Fruit fly (Drosophila melanogaster) whole organism, embryonic: ENCODE measurements around the gene Cyp1.
A peak's percentile ranks its signal among the peaks of the same experiment; 100 is the strongest.

Experiments
- Abd-B ChIP-seq: fragments of 200-800 bp; sonication (Bioruptor generic); optimal IDR thresholded peaks from 2 replicates; lab custom pipeline; 2018; ENCODE audit warnings: missing biosample characterization, mild to moderate bottlenecking, missing genetic modification characterization, moderate library complexity
- Asciz ChIP-seq: fragments of 200-800 bp; sonication (Bioruptor generic); optimal IDR thresholded peaks from 2 replicates; lab custom pipeline; 2017; ENCODE audit warnings: missing biosample characterization, mild to moderate bottlenecking, missing genetic modification characterization, missing genetic modification reagents
- Bgb ChIP-seq: fragments of 200-800 bp; sonication (Bioruptor generic); IDR thresholded peaks from 2 replicates; pipeline ENCODE4 v1.3.6; 2022; ENCODE audit warnings: missing biosample characterization, missing genetic modification characterization; ENCODE audit not compliant: partially characterized antibody
- BtbVII ChIP-seq: fragments of 200-800 bp; sonication (Bioruptor generic); optimal IDR thresholded peaks from 3 replicates; lab custom pipeline; 2017; ENCODE audit warnings: missing biosample characterization, mild to moderate bottlenecking, missing genetic modification characterization
- CG10267 ChIP-seq: fragments of 200-800 bp; sonication (Bioruptor generic); optimal IDR thresholded peaks from 2 replicates; lab custom pipeline; 2018; ENCODE audit warnings: missing biosample characterization, mild to moderate bottlenecking, missing genetic modification characterization, moderate library complexity
- CG10321 ChIP-seq: fragments of 200-800 bp; sonication (Bioruptor generic); IDR thresholded peaks from 2 replicates; pipeline ENCODE4 v1.3.6; 2022; ENCODE audit warnings: missing biosample characterization, missing genetic modification characterization
- CG10366 ChIP-seq: fragments of 200-800 bp; sonication (Bioruptor generic); IDR thresholded peaks from 2 replicates; pipeline ENCODE4 v1.3.6; 2022; ENCODE audit warnings: missing biosample characterization, missing genetic modification characterization
- CG12219 ChIP-seq: fragments of 200-800 bp; sonication (Bioruptor generic); optimal IDR thresholded peaks from 3 replicates; lab custom pipeline; 2018; ENCODE audit warnings: missing biosample characterization, mild to moderate bottlenecking, missing genetic modification characterization
- CG15601 ChIP-seq: fragments of 200-800 bp; sonication (Bioruptor generic); optimal IDR thresholded peaks from 3 replicates; lab custom pipeline; 2019; ENCODE audit warnings: missing biosample characterization, mild to moderate bottlenecking, missing genetic modification characterization, moderate library complexity
- CG17568 ChIP-seq: fragments of 200-800 bp; sonication (Bioruptor generic); optimal IDR thresholded peaks from 2 replicates; lab custom pipeline; 2018; ENCODE audit warnings: missing biosample characterization, mild to moderate bottlenecking, missing genetic modification characterization, moderate library complexity
- CG30431 ChIP-seq: fragments of 200-800 bp; sonication (Bioruptor generic); optimal IDR thresholded peaks from 2 replicates; lab custom pipeline; 2017; ENCODE audit warnings: missing biosample characterization, missing genetic modification characterization
- CG32532 ChIP-seq: fragments of 200-800 bp; sonication (Bioruptor generic); IDR thresholded peaks from 2 replicates; pipeline ENCODE4 v1.3.6; 2022; ENCODE audit warnings: missing biosample characterization, missing genetic modification characterization
- CG3407 ChIP-seq: fragments of 200-800 bp; sonication (Bioruptor generic); optimal IDR thresholded peaks from 2 replicates; lab custom pipeline; 2018; ENCODE audit warnings: missing biosample characterization, mild to moderate bottlenecking, missing genetic modification characterization
- CG3838 ChIP-seq: fragments of 200-800 bp; sonication (Bioruptor generic); optimal IDR thresholded peaks from 3 replicates; lab custom pipeline; 2016; ENCODE audit warnings: missing biosample characterization, missing genetic modification characterization
- CG4404 ChIP-seq: fragments of 200-800 bp; sonication (Bioruptor generic); IDR thresholded peaks from 2 replicates; pipeline ENCODE4 v1.3.6; 2022; ENCODE audit warnings: missing biosample characterization, missing genetic modification characterization
- CG7357 ChIP-seq: fragments of 200-800 bp; sonication (Bioruptor generic); IDR thresholded peaks from 3 replicates; pipeline ENCODE4 v1.3.6; 2022; ENCODE audit warnings: missing biosample characterization, missing genetic modification characterization
- CG7963 ChIP-seq: fragments of 200-800 bp; sonication (Bioruptor generic); IDR thresholded peaks from 3 replicates; pipeline ENCODE4 v1.3.6; 2022; ENCODE audit warnings: missing biosample characterization, missing genetic modification characterization; ENCODE audit not compliant: partially characterized antibody
- CG8089 ChIP-seq: fragments of 200-800 bp; sonication (Bioruptor generic); optimal IDR thresholded peaks from 3 replicates; lab custom pipeline; 2016; ENCODE audit warnings: missing biosample characterization, missing genetic modification characterization
- CG8359 ChIP-seq: fragments of 200-800 bp; sonication (Bioruptor generic); optimal IDR thresholded peaks from 2 replicates; lab custom pipeline; 2017; ENCODE audit warnings: missing biosample characterization, mild to moderate bottlenecking, missing genetic modification characterization, borderline replicate concordance
- CG8924 ChIP-seq: fragments of 200-800 bp; optimal IDR thresholded peaks from 3 replicates; lab custom pipeline; 2019; ENCODE audit warnings: missing biosample characterization, mild to moderate bottlenecking, missing genetic modification characterization, moderate library complexity
- CkIIα-i1 ChIP-seq: fragments of 200-800 bp; sonication (Bioruptor generic); IDR thresholded peaks from 2 replicates; pipeline ENCODE4 v1.3.6; 2022; ENCODE audit warnings: missing biosample characterization, missing genetic modification characterization
- GATAe ChIP-seq: fragments of 200-800 bp; sonication (Bioruptor generic); conservative IDR thresholded peaks from 2 replicates; pipeline ENCODE4 v1.3.6; 2022; ENCODE audit warnings: missing biosample characterization, missing genetic modification characterization
- Hmr ChIP-seq: fragments of 200-800 bp; sonication (Bioruptor generic); optimal IDR thresholded peaks from 3 replicates; lab custom pipeline; 2017; ENCODE audit warnings: mild to moderate bottlenecking, missing biosample characterization, missing genetic modification reagents, missing genetic modification characterization
- Kr ChIP-seq: fragments of 200-800 bp; sonication (Bioruptor generic); optimal IDR thresholded peaks from 2 replicates; lab custom pipeline; 2017; ENCODE audit warnings: missing biosample characterization, mild to moderate bottlenecking, missing genetic modification characterization
- MTF-1 ChIP-seq: fragments of 200-800 bp; sonication (Bioruptor generic); optimal IDR thresholded peaks from 2 replicates; lab custom pipeline; 2018; ENCODE audit warnings: missing biosample characterization, mild to moderate bottlenecking, missing genetic modification characterization, borderline replicate concordance
- Neu2 ChIP-seq: fragments of 200-800 bp; sonication (Bioruptor generic); optimal IDR thresholded peaks from 3 replicates; lab custom pipeline; 2016; ENCODE audit warnings: missing biosample characterization, missing genetic modification characterization, borderline replicate concordance
- Nf-YA ChIP-seq: fragments of 200-800 bp; sonication (Bioruptor generic); IDR thresholded peaks from 2 replicates; pipeline ENCODE4 v1.3.6; 2022; ENCODE audit warnings: missing biosample characterization, missing genetic modification characterization
- Optix ChIP-seq: fragments of 200-800 bp; sonication (Bioruptor generic); IDR thresholded peaks from 3 replicates; pipeline ENCODE4 v1.3.6; 2022; ENCODE audit warnings: missing biosample characterization, missing genetic modification characterization
- Sox100B ChIP-seq: fragments of 200-800 bp; sonication (Bioruptor generic); optimal IDR thresholded peaks from 3 replicates; lab custom pipeline; 2018; ENCODE audit warnings: missing biosample characterization, mild to moderate bottlenecking, missing genetic modification characterization
- ase ChIP-seq: fragments of 200-800 bp; sonication (Bioruptor generic); IDR thresholded peaks from 3 replicates; pipeline ENCODE4 v1.3.6; 2022; ENCODE audit warnings: missing biosample characterization, missing genetic modification characterization
- ash1 ChIP-seq: fragments of 200-800 bp; sonication (Bioruptor generic); optimal IDR thresholded peaks from 2 replicates; lab custom pipeline; 2018; ENCODE audit warnings: missing biosample characterization, mild to moderate bottlenecking, missing genetic modification characterization
- btn ChIP-seq: fragments of 200-800 bp; sonication (Bioruptor generic); optimal IDR thresholded peaks from 2 replicates; lab custom pipeline; 2016; ENCODE audit warnings: missing biosample characterization, missing genetic modification characterization
- cwo ChIP-seq: fragments of 200-800 bp; sonication (Bioruptor generic); optimal IDR thresholded peaks from 3 replicates; lab custom pipeline; 2017; ENCODE audit warnings: missing biosample characterization, missing genetic modification characterization, mild to moderate bottlenecking, moderate library complexity, missing genetic modification reagents
- da ChIP-seq: fragments of 200-800 bp; sonication (Bioruptor generic); optimal IDR thresholded peaks from 2 replicates; lab custom pipeline; 2016; ENCODE audit warnings: missing biosample characterization, missing genetic modification characterization
- disco-r ChIP-seq: fragments of 200-800 bp; sonication (Bioruptor generic); optimal IDR thresholded peaks from 2 replicates; lab custom pipeline; 2016; ENCODE audit warnings: missing biosample characterization, missing genetic modification characterization
- fd102C ChIP-seq: fragments of 200-800 bp; sonication (Bioruptor generic); optimal IDR thresholded peaks from 2 replicates; lab custom pipeline; 2018; ENCODE audit warnings: missing biosample characterization, mild to moderate bottlenecking, missing genetic modification characterization, moderate library complexity
- fd64A ChIP-seq: fragments of 200-800 bp; sonication (Bioruptor generic); optimal IDR thresholded peaks from 3 replicates; lab custom pipeline; 2018; ENCODE audit warnings: missing biosample characterization, mild to moderate bottlenecking, missing genetic modification characterization
- ftz-f1 ChIP-seq: fragments of 200-800 bp; sonication (Bioruptor generic); optimal IDR thresholded peaks from 2 replicates; lab custom pipeline; 2016; ENCODE audit warnings: missing biosample characterization, missing genetic modification characterization
- gsb-n ChIP-seq: fragments of 200-800 bp; sonication (Bioruptor generic); optimal IDR thresholded peaks from 3 replicates; lab custom pipeline; 2018; ENCODE audit warnings: missing biosample characterization, mild to moderate bottlenecking, missing genetic modification characterization
- lilli ChIP-seq: fragments of 200-800 bp; sonication (Bioruptor generic); optimal IDR thresholded peaks from 3 replicates; lab custom pipeline; 2016; ENCODE audit warnings: missing biosample characterization, missing genetic modification characterization
- nerfin-1 ChIP-seq: fragments of 200-800 bp; sonication (Bioruptor generic); optimal IDR thresholded peaks from 3 replicates; lab custom pipeline; 2019; ENCODE audit warnings: missing biosample characterization, mild to moderate bottlenecking, missing genetic modification characterization, moderate library complexity
- pros ChIP-seq: fragments of 200-800 bp; sonication (Bioruptor generic); optimal IDR thresholded peaks from 3 replicates; lab custom pipeline; 2019; ENCODE audit warnings: missing biosample characterization, mild to moderate bottlenecking, missing genetic modification characterization, moderate library complexity
- repo ChIP-seq: fragments of 200-800 bp; sonication (Bioruptor generic); optimal IDR thresholded peaks from 2 replicates; lab custom pipeline; 2016; ENCODE audit warnings: missing biosample characterization, missing genetic modification characterization
- sr ChIP-seq: fragments of 200-800 bp; sonication (Bioruptor generic); IDR thresholded peaks from 3 replicates; pipeline ENCODE4 v1.3.6; 2022; ENCODE audit warnings: missing biosample characterization, missing genetic modification characterization
- tap ChIP-seq: fragments of 200-800 bp; optimal IDR thresholded peaks from 3 replicates; lab custom pipeline; 2019; ENCODE audit warnings: missing biosample characterization, mild to moderate bottlenecking, missing genetic modification characterization, moderate library complexity
- toy ChIP-seq: fragments of 200-800 bp; sonication (Bioruptor generic); IDR thresholded peaks from 2 replicates; pipeline ENCODE4 v1.3.6; 2022; ENCODE audit warnings: missing biosample characterization, missing genetic modification characterization
- vnd ChIP-seq: fragments of 200-800 bp; sonication (Bioruptor generic); IDR thresholded peaks from 3 replicates; pipeline ENCODE4 v1.3.6; 2022; ENCODE audit warnings: missing biosample characterization, missing genetic modification characterization; ENCODE audit not compliant: partially characterized antibody
- vvl ChIP-seq: fragments of 200-800 bp; sonication (Bioruptor generic); IDR thresholded peaks from 2 replicates; pipeline ENCODE4 v1.3.6; 2022; ENCODE audit warnings: missing biosample characterization, missing genetic modification characterization
- z ChIP-seq: fragments of 200-800 bp; sonication (Bioruptor generic); IDR thresholded peaks from 3 replicates; pipeline ENCODE4 v1.3.6; 2022; ENCODE audit warnings: missing biosample characterization, missing genetic modification characterization
- zen2 ChIP-seq: fragments of 200-800 bp; sonication (Bioruptor generic); IDR thresholded peaks from 3 replicates; pipeline ENCODE4 v1.3.6; 2022; ENCODE audit warnings: missing biosample characterization, missing genetic modification characterization; ENCODE audit not compliant: partially characterized antibody

Gene Cyp1

dm6 chrX:16333434-16334141, 13.4 kb upstream of the Cyp1 start, which contains the start of the genes CG9921 and Dsp1 (continued):
- TF ChIP-seq CkIIα-i1 (GFP tag; lab: Robert Waterston, UW): no peak
- no peak for TF ChIP-seq toy
- no peak for TF ChIP-seq cwo
- TF ChIP-seq Bgb (GFP tag; lab: Robert Waterston, UW): peak; percentile 42; the same call in 1 of the 2 replicates
- TF ChIP-seq disco-r: no peak
- TF ChIP-seq GATAe (GFP tag; lab: Robert Waterston, UW): no peak
- no peak for TF ChIP-seq CG4404 (GFP tag; lab: Robert Waterston, UW)
- no peak for TF ChIP-seq fd102C (GFP tag; lab: Kevin White, UChicago)
- TF ChIP-seq CG30431 (GFP tag; lab: Kevin White, UChicago): no peak
- TF ChIP-seq CG10267 (tag; lab: Kevin White, UChicago): no peak
- TF ChIP-seq btn: no peak
- peak; percentile 18 for TF ChIP-seq Asciz (GFP tag; lab: Kevin White, UChicago)
- no peak for TF ChIP-seq CG3838 (GFP tag; lab: Kevin White, UChicago)
- TF ChIP-seq CG32532 (GFP tag; lab: Robert Waterston, UW): peak; percentile 25; the same call in 1 of the 2 replicates
- no peak for TF ChIP-seq Kr (GFP tag; lab: Kevin White, UChicago)
- TF ChIP-seq CG8359 (GFP tag; lab: Kevin White, UChicago): no peak
- TF ChIP-seq Abd-B (GFP tag; lab: Kevin White, UChicago): no peak
- no peak for TF ChIP-seq ase (GFP tag; lab: Robert Waterston, UW)
- no peak for TF ChIP-seq CG17568 (GFP tag; lab: Kevin White, UChicago)
- TF ChIP-seq Hmr (GFP tag; lab: Kevin White, UChicago): peak; percentile 31
- no peak for TF ChIP-seq CG10321 (GFP tag; lab: Robert Waterston, UW)
- no peak for TF ChIP-seq Nf-YA
- no peak for TF ChIP-seq BtbVII
- TF ChIP-seq CG12219 (GFP tag; lab: Kevin White, UChicago): no peak
- TF ChIP-seq Optix (GFP tag; lab: Robert Waterston, UW): no peak
- TF ChIP-seq nerfin-1 (tag; lab: Kevin White, UChicago): no peak
- TF ChIP-seq MTF-1: peak; percentile 48
- no peak for TF ChIP-seq Neu2 (GFP tag; lab: Kevin White, UChicago)
- no peak for TF ChIP-seq repo (GFP tag; lab: Kevin White, UChicago)
- no peak for TF ChIP-seq CG10366 (GFP tag; lab: Robert Waterston, UW)
- TF ChIP-seq CG3407 (GFP tag; lab: Kevin White, UChicago): no peak
- no peak for TF ChIP-seq vvl (GFP tag; lab: Robert Waterston, UW)
- no peak for TF ChIP-seq ash1 (GFP tag; lab: Kevin White, UChicago)
- TF ChIP-seq Sox100B (GFP tag; lab: Kevin White, UChicago): no peak
- no peak for TF ChIP-seq fd64A (GFP tag; lab: Kevin White, UChicago)
- no peak for TF ChIP-seq CG8089 (GFP tag; lab: Kevin White, UChicago)
- no peak for TF ChIP-seq ftz-f1 (GFP tag; lab: Kevin White, UChicago)
- TF ChIP-seq da (GFP tag; lab: Kevin White, UChicago): no peak
- TF ChIP-seq z (GFP tag; lab: Robert Waterston, UW): no peak
- TF ChIP-seq zen2 (GFP tag; lab: Robert Waterston, UW): no peak
- peak; percentile 14 for TF ChIP-seq lilli (GFP tag; lab: Kevin White, UChicago)
- no peak for TF ChIP-seq tap
- no peak for TF ChIP-seq CG7357 (GFP tag; lab: Robert Waterston, UW)
- no peak for TF ChIP-seq sr (GFP tag; lab: Robert Waterston, UW)
- TF ChIP-seq vnd (GFP tag; lab: Robert Waterston, UW): no peak
- TF ChIP-seq pros (GFP tag; lab: Kevin White, UChicago): no peak
- TF ChIP-seq gsb-n (tag; lab: Kevin White, UChicago): no peak
- TF ChIP-seq CG8924 (tag; lab: Kevin White, UChicago): peak; percentile 45
- no peak for TF ChIP-seq CG15601 (tag; lab: Kevin White, UChicago)
- TF ChIP-seq CG7963 (GFP tag; lab: Robert Waterston, UW): no peak
